Fruit fly (Drosophila melanogaster) S2 (cell line): Measurements from ENCODE around the gene CG6066.

ENCODE experiments used
- CG8478 ChIP-seq: fragments of >200 bp; optimal IDR thresholded peaks from 2 replicates; lab custom pipeline; 2018
- CTCF ChIP-seq, 2 experiments: fragments of >200 bp; optimal IDR thresholded peaks; 2 replicates each; lab custom pipeline; 2018

DNA sequence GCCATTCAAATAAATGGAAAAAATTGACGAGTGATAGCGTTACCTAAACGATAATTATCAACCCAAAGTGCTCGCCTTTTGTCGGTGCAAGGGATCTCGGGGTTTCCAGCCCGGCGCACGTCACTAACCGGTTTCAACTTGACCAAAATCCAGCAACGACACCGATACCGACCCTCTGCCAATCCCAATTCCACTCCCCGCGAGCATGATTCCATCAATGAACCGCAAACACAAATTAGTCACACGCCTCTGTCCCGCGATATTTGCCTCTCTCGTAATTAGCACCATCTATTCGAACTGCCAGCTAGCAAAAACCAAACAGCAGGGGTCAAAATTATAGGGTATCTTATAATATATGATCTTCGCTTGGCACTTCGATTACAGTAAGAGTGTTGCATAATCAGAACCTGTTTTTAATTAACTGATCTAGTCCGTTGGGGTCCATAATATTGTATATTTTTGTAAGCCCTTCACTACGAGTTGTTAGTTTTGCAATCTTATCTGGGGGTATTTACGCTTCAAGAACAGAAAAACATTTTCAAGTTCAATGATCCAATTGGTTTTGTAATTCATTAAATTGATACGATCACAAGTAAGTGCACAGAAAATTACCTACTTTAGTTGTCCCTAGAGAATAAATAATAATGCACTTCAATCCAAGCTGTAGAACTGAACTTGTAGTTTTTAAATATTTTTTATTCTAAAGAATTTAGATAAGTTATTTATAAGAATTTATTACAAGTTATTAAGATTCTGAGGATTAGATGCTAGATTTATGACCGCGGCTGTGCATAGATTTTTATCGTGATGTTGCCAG, 36.8 kb upstream of the CG6066 start:
- no peak for TF ChIP-seq CG8478 (lab: Kevin White, UChicago)
- TF ChIP-seq CTCF (optimal IDR thresholded peaks at IDR 0.05; lab: Kevin White, UChicago), result no peak
